Fruit fly (Drosophila melanogaster) S2 (cell line): ENCODE results near the gene CG2260.

ENCODE experiments used
- CG8478 ChIP-seq: fragments of >200 bp; optimal IDR thresholded peaks from 2 replicates; lab custom pipeline; 2018
- CTCF ChIP-seq, 2 experiments: fragments of >200 bp; optimal IDR thresholded peaks; 2 replicates each; lab custom pipeline; 2018

- TF ChIP-seq CTCF (optimal IDR thresholded peaks at IDR 0.05; lab: Kevin White, UChicago) (no peak), CG8478 (lab: Kevin White, UChicago) (no peak)
Measured at dm6 chrX:8137285-8137684, 16.3 kb upstream of the CG2260 start.
